Fruit fly (Drosophila melanogaster) whole organism: Measurements from ENCODE around the gene XRCC1.

Experiments used
- psq ChIP-seq: fragments of >200 bp; optimal IDR thresholded peaks from 2 replicates; lab custom pipeline; 2017
- usp ChIP-seq: fragments of >200 bp; optimal IDR thresholded peaks from 2 replicates; lab custom pipeline; 2017; ENCODE audit warnings: missing biosample characterization, missing genetic modification characterization, mixed read lengths

- TF ChIP-seq psq (no peak), usp (GFP tag; lab: Kevin White, UChicago) (no peak)
Measured at dm6 chrX:5357035-5357434, 27.4 kb downstream of the XRCC1 start.
